Fruit fly (Drosophila melanogaster): Measurements from ENCODE around the gene Ir10a.
A peak's percentile ranks its signal among the peaks of the same experiment; 100 is the strongest.

Ir10a gene

DNA sequence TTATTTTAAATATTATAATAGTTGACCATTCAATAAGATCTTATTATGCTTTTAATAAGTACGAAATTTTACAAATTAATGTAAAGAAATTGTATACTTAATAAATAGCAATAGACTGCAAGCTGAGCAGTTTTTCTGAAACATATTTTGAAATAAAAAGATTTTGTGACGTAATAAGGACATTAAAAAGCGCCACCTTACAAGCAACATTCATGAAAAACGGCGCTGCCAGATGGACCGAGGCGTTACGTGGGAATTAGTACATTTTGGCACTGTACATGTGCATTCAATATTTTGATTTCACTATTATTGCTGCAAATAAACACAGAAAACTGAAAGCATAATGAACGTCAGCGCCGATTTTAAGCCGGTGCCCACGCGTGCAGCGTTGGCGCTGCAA is 37.8 kb upstream of the Ir10a start, which contains the start of gene CG1738 (continued):
- TF ChIP-seq otp (GFP tag; IDR thresholded peaks at IDR 0.05) (no peak), CG33213 (GFP tag; optimal IDR thresholded peaks at IDR 0.05) (no peak), Poxn (GFP tag; IDR thresholded peaks at IDR 0.05) (no peak), CG17361 (GFP tag; IDR thresholded peaks at IDR 0.05) (no peak), az2 (GFP tag; optimal IDR thresholded peaks at IDR 0.05) (peak; percentile 0), nerfin-2 (GFP tag; IDR thresholded peaks at IDR 0.05; ENCODE audit: partially characterized antibody) (no peak), Scr (GFP tag; IDR thresholded peaks at IDR 0.05; ENCODE audit: partially characterized antibody) (no peak), Drgx (GFP tag; IDR thresholded peaks at IDR 0.05) (no peak), CrebB (tag; optimal IDR thresholded peaks at IDR 0.05) (no peak), CG2199 (GFP tag; IDR thresholded peaks at IDR 0.05) (no peak), Hey (tag; optimal IDR thresholded peaks at IDR 0.05) (no peak), CG3281 (GFP tag; optimal IDR thresholded peaks at IDR 0.05) (no peak), CG15696 (tag; optimal IDR thresholded peaks at IDR 0.05) (no peak), inv (GFP tag; IDR thresholded peaks at IDR 0.05; ENCODE audit: partially characterized antibody) (no peak), CG12104 (GFP tag; optimal IDR thresholded peaks at IDR 0.05) (no peak), Hr3 (GFP tag; optimal IDR thresholded peaks at IDR 0.05) (no peak), gro (GFP tag; optimal IDR thresholded peaks at IDR 0.05) (no peak), emc (GFP tag; optimal IDR thresholded peaks at IDR 0.05) (no peak), mld (GFP tag; IDR thresholded peaks at IDR 0.05; ENCODE audit: partially characterized antibody) (no peak), amos (GFP tag; IDR thresholded peaks at IDR 0.05; ENCODE audit: partially characterized antibody) (peak; percentile 19; the same call in 1 of the 2 replicates), hkb (optimal IDR thresholded peaks at IDR 0.05) (no peak), hkb (GFP tag; IDR thresholded peaks at IDR 0.05) (no peak), CG18011 (GFP tag; optimal IDR thresholded peaks at IDR 0.05) (no peak), sisA (GFP tag; IDR thresholded peaks at IDR 0.05) (no peak), toy (GFP tag; IDR thresholded peaks at IDR 0.05) (no peak), CG32772 (GFP tag; IDR thresholded peaks at IDR 0.05) (no peak), CG6654 (GFP tag; optimal IDR thresholded peaks at IDR 0.05) (no peak), CG17912 (GFP tag; optimal IDR thresholded peaks at IDR 0.05) (no peak), pzg (GFP tag; optimal IDR thresholded peaks at IDR 0.05) (peak; percentile 47), nau (GFP tag; optimal IDR thresholded peaks at IDR 0.05) (no peak), Atf-2 (GFP tag; optimal IDR thresholded peaks at IDR 0.05) (no peak), dimm (GFP tag; IDR thresholded peaks at IDR 0.05) (no peak), onecut (GFP tag; IDR thresholded peaks at IDR 0.05) (no peak), Xrp1 (GFP tag; IDR thresholded peaks at IDR 0.05) (no peak), sqz (GFP tag; optimal IDR thresholded peaks at IDR 0.05) (no peak), Sin3A (optimal IDR thresholded peaks at IDR 0.05) (no peak), lbe (GFP tag; optimal IDR thresholded peaks at IDR 0.05) (no peak), ssp (GFP tag; IDR thresholded peaks at IDR 0.05) (no peak), ham (GFP tag; IDR thresholded peaks at IDR 0.05) (no peak), CG10267 (tag; optimal IDR thresholded peaks at IDR 0.05) (peak; percentile 37), maf-S (GFP tag; optimal IDR thresholded peaks at IDR 0.05) (no peak), CG13123 (GFP tag; optimal IDR thresholded peaks at IDR 0.05) (no peak), Atf6 (GFP tag; IDR thresholded peaks at IDR 0.05) (0 out of 2 replicates have a peak, but pooled peaks have one; percentile 18), schlank (tag; optimal IDR thresholded peaks at IDR 0.05) (no peak), CG9932 (GFP tag; IDR thresholded peaks at IDR 0.05) (peak; percentile 61), CG7786 (GFP tag; optimal IDR thresholded peaks at IDR 0.05) (no peak), Ada2b (GFP tag; IDR thresholded peaks at IDR 0.05) (0 out of 2 replicates have a peak, but pooled peaks have one; percentile 10), CG30403 (GFP tag; optimal IDR thresholded peaks at IDR 0.05) (peak; percentile 10), CG4282 (GFP tag; optimal IDR thresholded peaks at IDR 0.05) (no peak), slbo (GFP tag; IDR thresholded peaks at IDR 0.05) (peak; percentile 55), CG4360 (GFP tag; IDR thresholded peaks at IDR 0.05) (no peak), pb (GFP tag; optimal IDR thresholded peaks at IDR 0.05) (no peak), CG9797 (GFP tag; optimal IDR thresholded peaks at IDR 0.05) (no peak)
